Worm (Caenorhabditis elegans): Measurements from ENCODE around the gene fipr-3.

Gene fipr-3

ce11 chrX:14428052-14428451 is 4.8 kb downstream of the fipr-3 start, which contains the start of gene F23D12.1:
F23D12.1 (minus strand) TSS chrX:14428152.
- no peak for TF ChIP-seq hlh-15 (tag; optimal IDR thresholded peaks at IDR 0.05)
- no peak for TF ChIP-seq ztf-16 (tag; optimal IDR thresholded peaks at IDR 0.05)
- TF ChIP-seq tbx-2 (tag; optimal IDR thresholded peaks at IDR 0.05), result no peak
- no peak for TF ChIP-seq ama-1 (optimal IDR thresholded peaks at IDR 0.05)
- no peak for TF ChIP-seq nhr-232 (tag; optimal IDR thresholded peaks at IDR 0.05)
- TF ChIP-seq dve-1 (tag; optimal IDR thresholded peaks at IDR 0.05), result no peak
- TF ChIP-seq ets-4 (tag; optimal IDR thresholded peaks at IDR 0.05), result no peak
- TF ChIP-seq hlh-6 (tag; optimal IDR thresholded peaks at IDR 0.05), result no peak
- TF ChIP-seq ttx-3 (tag; optimal IDR thresholded peaks at IDR 0.05), result no peak
- no peak for TF ChIP-seq ceh-24 (tag; optimal IDR thresholded peaks at IDR 0.05)
- TF ChIP-seq K09A11.1 (tag; optimal IDR thresholded peaks at IDR 0.05; ENCODE audit: insufficient read depth), result no peak
- TF ChIP-seq unc-42 (tag; optimal IDR thresholded peaks at IDR 0.05), result no peak
- no peak for TF ChIP-seq ceh-48 (tag; optimal IDR thresholded peaks at IDR 0.05)
- no peak for TF ChIP-seq zip-5 (tag; optimal IDR thresholded peaks at IDR 0.05)
- TF ChIP-seq madf-2 (tag; optimal IDR thresholded peaks at IDR 0.05), result no peak
- no peak for TF ChIP-seq elt-4 (tag; optimal IDR thresholded peaks at IDR 0.05)
- no peak for TF ChIP-seq nfya-1 (tag; optimal IDR thresholded peaks at IDR 0.05)
- no peak for TF ChIP-seq ceh-31 (tag; optimal IDR thresholded peaks at IDR 0.05)
- TF ChIP-seq che-1 (tag; optimal IDR thresholded peaks at IDR 0.05), result no peak

ce11 chrX:14430436-14430835 is 7.2 kb downstream of the fipr-3 start:
- TF ChIP-seq dmd-4 (tag; optimal IDR thresholded peaks at IDR 0.05; ENCODE audit: borderline replicate concordance), result no peak
- TF ChIP-seq ahr-1 (tag; optimal IDR thresholded peaks at IDR 0.05), result no peak
- TF ChIP-seq C08G9.2 (tag; optimal IDR thresholded peaks at IDR 0.05), result no peak
- no peak for TF ChIP-seq zip-5 (tag; optimal IDR thresholded peaks at IDR 0.05)
- TF ChIP-seq ceh-19 (GFP tag; optimal IDR thresholded peaks at IDR 0.05), result no peak
- TF ChIP-seq unc-42 (tag; optimal IDR thresholded peaks at IDR 0.05), result no peak
- no peak for TF ChIP-seq rnt-1 (tag; optimal IDR thresholded peaks at IDR 0.05)
- TF ChIP-seq ceh-30 (tag; optimal IDR thresholded peaks at IDR 0.05), result no peak

- TF ChIP-seq odd-2 (tag; optimal IDR thresholded peaks at IDR 0.05) (no peak), ztf-16 (tag; optimal IDR thresholded peaks at IDR 0.05) (no peak), tbx-2 (tag; optimal IDR thresholded peaks at IDR 0.05) (no peak), hlh-8 (tag; optimal IDR thresholded peaks at IDR 0.05) (no peak), sox-2 (GFP tag; IDR thresholded peaks at IDR 0.05) (no peak), T23F11.4 (GFP tag; optimal IDR thresholded peaks at IDR 0.05) (no peak), ceh-6 (GFP tag; optimal IDR thresholded peaks at IDR 0.05) (no peak), sdc-2 (tag; optimal IDR thresholded peaks at IDR 0.05) (no peak), ceh-9 (tag; optimal IDR thresholded peaks at IDR 0.05) (no peak), unc-55 (GFP tag; optimal IDR thresholded peaks at IDR 0.05) (no peak)
Observed at ce11 chrX:14435648-14436155, 12.5 kb downstream of the fipr-3 start.

ce11 chrX:14442321-14442720 is 19.1 kb downstream of the fipr-3 start, which contains the start of gene F23D12.3:
F23D12.3 (plus strand) TSS chrX:14442621.
- TF ChIP-seq unc-55 (GFP tag; optimal IDR thresholded peaks at IDR 0.05), result no peak
- no peak for TF ChIP-seq sdc-2 (tag; optimal IDR thresholded peaks at IDR 0.05)
- TF ChIP-seq ceh-34 (tag; optimal IDR thresholded peaks at IDR 0.05), result no peak
- TF ChIP-seq elt-2 (tag; optimal IDR thresholded peaks at IDR 0.05), result no peak
- no peak for TF ChIP-seq hlh-8 (tag; optimal IDR thresholded peaks at IDR 0.05)
- TF ChIP-seq mec-3 (tag; optimal IDR thresholded peaks at IDR 0.05; ENCODE audit: borderline replicate concordance), result no peak
- TF ChIP-seq ceh-14 (tag; optimal IDR thresholded peaks at IDR 0.05), result no peak
- no peak for TF ChIP-seq pag-3 (tag; optimal IDR thresholded peaks at IDR 0.05; ENCODE audit: borderline replicate concordance)
- TF ChIP-seq ceh-18 (tag; optimal IDR thresholded peaks at IDR 0.05), result no peak
- TF ChIP-seq K02D7.2 (tag; optimal IDR thresholded peaks at IDR 0.05), result no peak
- TF ChIP-seq pha-2 (tag; optimal IDR thresholded peaks at IDR 0.05), result no peak
- no peak for TF ChIP-seq zip-5 (tag; optimal IDR thresholded peaks at IDR 0.05)
- no peak for TF ChIP-seq ahr-1 (tag; optimal IDR thresholded peaks at IDR 0.05)
- no peak for TF ChIP-seq sox-2 (GFP tag; IDR thresholded peaks at IDR 0.05)
- no peak for TF ChIP-seq pat-9 (tag; optimal IDR thresholded peaks at IDR 0.05)
- TF ChIP-seq nhr-232 (tag; optimal IDR thresholded peaks at IDR 0.05), result no peak
- TF ChIP-seq elt-4 (tag; optimal IDR thresholded peaks at IDR 0.05), result no peak
- no peak for TF ChIP-seq ceh-9 (tag; optimal IDR thresholded peaks at IDR 0.05)
- no peak for TF ChIP-seq dve-1 (tag; optimal IDR thresholded peaks at IDR 0.05)

All from whole organism, late embryonic.